Fruit fly (Drosophila melanogaster) whole organism, adult: ENCODE measurements around the gene CG12985.

Experiments used
- CG11617 ChIP-seq: fragments of 200-800 bp; sonication (Bioruptor generic); optimal IDR thresholded peaks from 2 replicates; lab custom pipeline; 2017; ENCODE audit warnings: mild to moderate bottlenecking, missing biosample characterization, missing genetic modification reagents, missing genetic modification characterization
- CG12768 ChIP-seq: fragments of 200-800 bp; sonication (Bioruptor generic); optimal IDR thresholded peaks from 2 replicates; lab custom pipeline; 2017; ENCODE audit warnings: missing biosample characterization, missing genetic modification characterization, mild to moderate bottlenecking, moderate library complexity, missing genetic modification reagents
- CG14711 ChIP-seq: fragments of 200-800 bp; sonication (Bioruptor generic); optimal IDR thresholded peaks from 2 replicates; lab custom pipeline; 2018; ENCODE audit warnings: missing biosample characterization, mild to moderate bottlenecking, missing genetic modification characterization, moderate library complexity
- CG1620 ChIP-seq: fragments of 200-800 bp; sonication (Bioruptor generic); optimal IDR thresholded peaks from 2 replicates; lab custom pipeline; 2016; ENCODE audit warnings: missing biosample characterization, missing genetic modification characterization
- CG33017 ChIP-seq: fragments of 200-800 bp; sonication (Bioruptor generic); optimal IDR thresholded peaks from 2 replicates; lab custom pipeline; 2018; ENCODE audit warnings: missing biosample characterization, mild to moderate bottlenecking, missing genetic modification characterization, moderate library complexity
- CG5204 ChIP-seq: fragments of 200-800 bp; sonication (Bioruptor generic); optimal IDR thresholded peaks from 2 replicates; lab custom pipeline; 2016; ENCODE audit warnings: missing biosample characterization, missing genetic modification characterization
- CG7045 ChIP-seq: fragments of 200-800 bp; sonication (Bioruptor generic); optimal IDR thresholded peaks from 2 replicates; lab custom pipeline; 2017; ENCODE audit warnings: missing biosample characterization, mild to moderate bottlenecking, missing genetic modification characterization
- CG7101 ChIP-seq: fragments of 200-800 bp; sonication (Bioruptor generic); optimal IDR thresholded peaks from 2 replicates; lab custom pipeline; 2018; ENCODE audit warnings: missing biosample characterization, mild to moderate bottlenecking, missing genetic modification characterization, moderate library complexity
- Clk ChIP-seq: fragments of 200-800 bp; sonication (Bioruptor generic); optimal IDR thresholded peaks from 2 replicates; lab custom pipeline; 2017; ENCODE audit warnings: missing biosample characterization, missing genetic modification characterization
- Crg-1 ChIP-seq: fragments of 200-800 bp; sonication (Bioruptor generic); optimal IDR thresholded peaks from 2 replicates; lab custom pipeline; 2016; ENCODE audit warnings: missing biosample characterization, missing genetic modification characterization
- Hr96 ChIP-seq: fragments of 200-800 bp; sonication (Bioruptor generic); optimal IDR thresholded peaks from 2 replicates; lab custom pipeline; 2016; ENCODE audit warnings: missing biosample characterization, missing genetic modification characterization
- Mnt ChIP-seq: fragments of 200-800 bp; sonication (Bioruptor generic); optimal IDR thresholded peaks from 2 replicates; lab custom pipeline; 2016; ENCODE audit warnings: missing biosample characterization, mild to moderate bottlenecking, missing genetic modification characterization
- bab1 ChIP-seq: fragments of 200-800 bp; sonication (Bioruptor generic); optimal IDR thresholded peaks from 3 replicates; lab custom pipeline; 2019; ENCODE audit warnings: missing biosample characterization, mild to moderate bottlenecking, missing genetic modification characterization, moderate library complexity
- cic ChIP-seq: fragments of 200-800 bp; sonication (Bioruptor generic); optimal IDR thresholded peaks from 2 replicates; lab custom pipeline; 2017; ENCODE audit warnings: missing biosample characterization, mild to moderate bottlenecking, missing genetic modification characterization, moderate library complexity
- cnc ChIP-seq, 2 experiments: fragments of >200 bp; optimal IDR thresholded peaks; 2 replicates each; lab custom pipeline; 2017
- kay ChIP-seq: fragments of 200-800 bp; sonication (Bioruptor generic); peaks from one replicate; lab custom pipeline; 2016; ENCODE audit warnings: missing biosample characterization, missing genetic modification characterization, borderline replicate concordance
- ovo ChIP-seq: fragments of 200-800 bp; sonication (Bioruptor generic); optimal IDR thresholded peaks from 2 replicates; lab custom pipeline; 2016; ENCODE audit warnings: missing biosample characterization, missing genetic modification characterization
- pad ChIP-seq: fragments of 200-800 bp; sonication (Bioruptor generic); optimal IDR thresholded peaks from 3 replicates; lab custom pipeline; 2017; ENCODE audit warnings: missing biosample characterization, missing genetic modification characterization, mild to moderate bottlenecking, moderate library complexity, missing genetic modification reagents
- tj ChIP-seq: fragments of 200-800 bp; sonication (Bioruptor generic); optimal IDR thresholded peaks from 3 replicates; lab custom pipeline; 2017; ENCODE audit warnings: missing biosample characterization, mild to moderate bottlenecking, missing genetic modification characterization, moderate library complexity
- toe ChIP-seq: fragments of 200-800 bp; sonication (Bioruptor generic); optimal IDR thresholded peaks from 2 replicates; lab custom pipeline; 2016; ENCODE audit warnings: missing biosample characterization, missing genetic modification characterization

The CG12985 gene

dm6 chrX:17910606-17910940 lies 27.1 kb downstream of the CG12985 start:
- TF ChIP-seq Clk (no peak), cnc (optimal IDR thresholded peaks at IDR 0.05; lab: Kevin White, UChicago) (no peak), ovo (GFP tag; lab: Kevin White, UChicago) (no peak), CG14711 (tag; lab: Kevin White, UChicago) (no peak), kay (no peak), tj (GFP tag; lab: Kevin White, UChicago) (no peak), Mnt (GFP tag; lab: Kevin White, UChicago) (no peak), CG12768 (no peak), Crg-1 (GFP tag; lab: Kevin White, UChicago) (no peak), CG5204 (GFP tag; lab: Kevin White, UChicago) (no peak), pad (GFP tag; lab: Kevin White, UChicago) (no peak), CG1620 (GFP tag; lab: Kevin White, UChicago) (no peak)

- TF ChIP-seq cic (GFP tag; lab: Kevin White, UChicago) = no peak
- peak; percentile 69 for TF ChIP-seq CG7101 (tag; lab: Kevin White, UChicago)
- no peak for TF ChIP-seq Crg-1 (GFP tag; lab: Kevin White, UChicago)
- peak; percentile 32 for TF ChIP-seq CG33017 (tag; lab: Kevin White, UChicago)
- peak; percentile 37 for TF ChIP-seq tj (GFP tag; lab: Kevin White, UChicago)
- no peak for TF ChIP-seq CG14711 (tag; lab: Kevin White, UChicago)
- no peak for TF ChIP-seq CG1620 (GFP tag; lab: Kevin White, UChicago)
- peak; percentile 36 for TF ChIP-seq CG5204 (GFP tag; lab: Kevin White, UChicago)
- TF ChIP-seq cnc (optimal IDR thresholded peaks at IDR 0.05; lab: Kevin White, UChicago) = no peak
- TF ChIP-seq Clk = no peak
- no peak for TF ChIP-seq Hr96 (GFP tag; lab: Kevin White, UChicago)
- TF ChIP-seq pad (GFP tag; lab: Kevin White, UChicago) = no peak
- TF ChIP-seq bab1 = peak; percentile 61
- TF ChIP-seq toe (GFP tag; lab: Kevin White, UChicago) = peak; percentile 18
- TF ChIP-seq ovo (GFP tag; lab: Kevin White, UChicago) = peak; percentile 59
- TF ChIP-seq Mnt (GFP tag; lab: Kevin White, UChicago) = no peak
- peak; percentile 70 for TF ChIP-seq CG11617
- peak; percentile 15 for TF ChIP-seq CG7045 (GFP tag; lab: Kevin White, UChicago)
- peak; percentile 30 for TF ChIP-seq kay
- TF ChIP-seq CG12768 = no peak
These were observed 27.6 kb downstream of the CG12985 start, which contains the start of gene CG6847 for dm6 chrX:17910941-17911703. TSS of gene CG6847 (plus strand) at chrX:17911462.

dm6 chrX:17912514-17912913 lies 29.0 kb downstream of the CG12985 start:
- TF ChIP-seq Clk = no peak
- no peak for TF ChIP-seq CG11617
- TF ChIP-seq CG1620 (GFP tag; lab: Kevin White, UChicago) = no peak
- TF ChIP-seq CG33017 (tag; lab: Kevin White, UChicago) = no peak
- TF ChIP-seq Mnt (GFP tag; lab: Kevin White, UChicago) = no peak
- TF ChIP-seq Crg-1 (GFP tag; lab: Kevin White, UChicago) = no peak
- no peak for TF ChIP-seq bab1
- TF ChIP-seq kay = no peak
- no peak for TF ChIP-seq CG12768
- TF ChIP-seq CG7101 (tag; lab: Kevin White, UChicago) = no peak
- no peak for TF ChIP-seq ovo (GFP tag; lab: Kevin White, UChicago)

dm6 chrX:17914508-17914907 lies 31.0 kb downstream of the CG12985 start:
- TF ChIP-seq Crg-1 (GFP tag; lab: Kevin White, UChicago) = no peak
- no peak for TF ChIP-seq CG12768
- no peak for TF ChIP-seq kay
- TF ChIP-seq CG11617 = no peak
- TF ChIP-seq CG14711 (tag; lab: Kevin White, UChicago) = no peak
- TF ChIP-seq Clk = no peak
- no peak for TF ChIP-seq CG5204 (GFP tag; lab: Kevin White, UChicago)
- no peak for TF ChIP-seq CG7045 (GFP tag; lab: Kevin White, UChicago)
- TF ChIP-seq cnc (optimal IDR thresholded peaks at IDR 0.05; lab: Kevin White, UChicago) = no peak
- no peak for TF ChIP-seq CG33017 (tag; lab: Kevin White, UChicago)
- no peak for TF ChIP-seq toe (GFP tag; lab: Kevin White, UChicago)
- no peak for TF ChIP-seq cic (GFP tag; lab: Kevin White, UChicago)
- no peak for TF ChIP-seq Hr96 (GFP tag; lab: Kevin White, UChicago)
- TF ChIP-seq tj (GFP tag; lab: Kevin White, UChicago) = no peak
- no peak for TF ChIP-seq CG1620 (GFP tag; lab: Kevin White, UChicago)
- no peak for TF ChIP-seq ovo (GFP tag; lab: Kevin White, UChicago)

dm6 chrX:17915929-17916328 lies 32.4 kb downstream of the CG12985 start:
- no peak for TF ChIP-seq Mnt (GFP tag; lab: Kevin White, UChicago)
- no peak for TF ChIP-seq cnc (optimal IDR thresholded peaks at IDR 0.05; lab: Kevin White, UChicago)
- no peak for TF ChIP-seq bab1
- TF ChIP-seq CG5204 (GFP tag; lab: Kevin White, UChicago) = no peak
- no peak for TF ChIP-seq Clk
- no peak for TF ChIP-seq CG7045 (GFP tag; lab: Kevin White, UChicago)

dm6 chrX:17917564-17918233 lies 34.2 kb downstream of the CG12985 start:
- no peak for TF ChIP-seq CG5204 (GFP tag; lab: Kevin White, UChicago)
- no peak for TF ChIP-seq CG11617
- TF ChIP-seq CG7101 (tag; lab: Kevin White, UChicago) = no peak
- no peak for TF ChIP-seq CG33017 (tag; lab: Kevin White, UChicago)
- TF ChIP-seq CG14711 (tag; lab: Kevin White, UChicago) = no peak
- no peak for TF ChIP-seq pad (GFP tag; lab: Kevin White, UChicago)
- no peak for TF ChIP-seq Mnt (GFP tag; lab: Kevin White, UChicago)
- TF ChIP-seq ovo (GFP tag; lab: Kevin White, UChicago) = no peak
- no peak for TF ChIP-seq Crg-1 (GFP tag; lab: Kevin White, UChicago)
- no peak for TF ChIP-seq cic (GFP tag; lab: Kevin White, UChicago)
- no peak for TF ChIP-seq CG12768
- TF ChIP-seq cnc (optimal IDR thresholded peaks at IDR 0.05; lab: Kevin White, UChicago) = no peak
- no peak for TF ChIP-seq toe (GFP tag; lab: Kevin White, UChicago)
- TF ChIP-seq CG1620 (GFP tag; lab: Kevin White, UChicago) = no peak
- TF ChIP-seq bab1 = no peak
- TF ChIP-seq Hr96 (GFP tag; lab: Kevin White, UChicago) = no peak
- TF ChIP-seq CG7045 (GFP tag; lab: Kevin White, UChicago) = no peak
- TF ChIP-seq Clk = no peak
- TF ChIP-seq tj (GFP tag; lab: Kevin White, UChicago) = no peak
- no peak for TF ChIP-seq kay
